Fruit fly (Drosophila melanogaster) whole organism, prepupa: ENCODE measurements around the gene Eip75B.

Experiments
- CG10631 ChIP-seq: fragments of 200-800 bp; sonication (Bioruptor generic); optimal IDR thresholded peaks from 2 replicates; lab custom pipeline; 2016; ENCODE audit warnings: missing biosample characterization, missing genetic modification characterization
- CG10669 ChIP-seq: fragments of 200-800 bp; sonication (Bioruptor generic); optimal IDR thresholded peaks from 3 replicates; lab custom pipeline; 2018; ENCODE audit warnings: missing biosample characterization, mild to moderate bottlenecking, missing genetic modification characterization, moderate library complexity
- CG11762 ChIP-seq: fragments of 200-800 bp; sonication (Bioruptor generic); optimal IDR thresholded peaks from 3 replicates; lab custom pipeline; 2016; ENCODE audit warnings: missing biosample characterization, missing genetic modification characterization; ENCODE audit not compliant: insufficient read depth
- CG11902 ChIP-seq: fragments of 200-800 bp; sonication (Bioruptor generic); optimal IDR thresholded peaks from 3 replicates; lab custom pipeline; 2016; ENCODE audit warnings: missing biosample characterization, missing genetic modification characterization
- CG1621 ChIP-seq: fragments of 200-800 bp; sonication (Bioruptor generic); optimal IDR thresholded peaks from 3 replicates; lab custom pipeline; 2018; ENCODE audit warnings: missing biosample characterization, mild to moderate bottlenecking, missing genetic modification characterization
- CG3032 ChIP-seq: fragments of 200-800 bp; optimal IDR thresholded peaks from 2 replicates; lab custom pipeline; 2019; ENCODE audit warnings: missing biosample characterization, mild to moderate bottlenecking, missing genetic modification characterization, moderate library complexity
- CG31627 ChIP-seq: fragments of 200-800 bp; sonication (Bioruptor generic); optimal IDR thresholded peaks from 3 replicates; lab custom pipeline; 2016; ENCODE audit warnings: missing biosample characterization, missing genetic modification characterization
- CG34406 ChIP-seq: fragments of 200-800 bp; sonication (Bioruptor generic); optimal IDR thresholded peaks from 3 replicates; lab custom pipeline; 2016; ENCODE audit warnings: missing biosample characterization, missing genetic modification characterization
- CG3919 ChIP-seq: fragments of 200-800 bp; sonication (Bioruptor generic); optimal IDR thresholded peaks from 3 replicates; lab custom pipeline; 2016; ENCODE audit warnings: missing biosample characterization, missing genetic modification characterization
- CG4318 ChIP-seq: fragments of 200-800 bp; sonication (Bioruptor generic); optimal IDR thresholded peaks from 3 replicates; lab custom pipeline; 2017; ENCODE audit warnings: missing biosample characterization, mild to moderate bottlenecking, missing genetic modification characterization
- CG6163 ChIP-seq: fragments of 200-800 bp; sonication (Bioruptor generic); IDR thresholded peaks from 3 replicates; pipeline ENCODE4 v1.3.6; 2022; ENCODE audit warnings: missing biosample characterization, missing genetic modification characterization
- CG6276 ChIP-seq: fragments of 200-800 bp; sonication (Bioruptor generic); optimal IDR thresholded peaks from 2 replicates; lab custom pipeline; 2017; ENCODE audit warnings: missing biosample characterization, mild to moderate bottlenecking, missing genetic modification characterization
- CG6792 ChIP-seq: fragments of 200-800 bp; sonication (Bioruptor generic); optimal IDR thresholded peaks from 3 replicates; lab custom pipeline; 2016; ENCODE audit warnings: missing biosample characterization, missing genetic modification characterization
- CG6808 ChIP-seq: fragments of 200-800 bp; sonication (Bioruptor generic); optimal IDR thresholded peaks from 3 replicates; lab custom pipeline; 2017; ENCODE audit warnings: missing biosample characterization, missing genetic modification characterization, mild to moderate bottlenecking, moderate library complexity, missing genetic modification reagents
- CG6854 ChIP-seq: fragments of 200-800 bp; sonication (Bioruptor generic); optimal IDR thresholded peaks from 2 replicates; lab custom pipeline; 2017; ENCODE audit warnings: missing biosample characterization, mild to moderate bottlenecking, missing genetic modification characterization
- CG8119 ChIP-seq: fragments of 200-800 bp; sonication (Bioruptor generic); IDR thresholded peaks from 3 replicates; pipeline ENCODE4 v1.3.6; 2022; ENCODE audit warnings: missing biosample characterization, missing genetic modification characterization
- CG8632 ChIP-seq: fragments of 200-800 bp; sonication (Bioruptor generic); optimal IDR thresholded peaks from 3 replicates; lab custom pipeline; 2016; ENCODE audit warnings: missing biosample characterization, missing genetic modification characterization
- Eip75B ChIP-seq: fragments of 200-800 bp; sonication (Bioruptor generic); optimal IDR thresholded peaks from 3 replicates; lab custom pipeline; 2016; ENCODE audit warnings: missing biosample characterization, missing genetic modification characterization
- Eip78C ChIP-seq: fragments of 200-800 bp; sonication (Bioruptor generic); peaks from one replicate; lab custom pipeline; 2016; ENCODE audit warnings: missing biosample characterization, missing genetic modification characterization
- Eip93F ChIP-seq: fragments of 200-800 bp; sonication (Bioruptor generic); optimal IDR thresholded peaks from 2 replicates; lab custom pipeline; 2016; ENCODE audit warnings: missing biosample characterization, mild to moderate bottlenecking, missing genetic modification characterization
- Gug ChIP-seq: fragments of 200-800 bp; sonication (Bioruptor generic); IDR thresholded peaks from 2 replicates; pipeline ENCODE4 v1.3.6; 2022; ENCODE audit warnings: missing biosample characterization, missing genetic modification characterization
- Hr38 ChIP-seq: sonication (Bioruptor generic); optimal IDR thresholded peaks from 2 replicates; lab custom pipeline; 2016; ENCODE audit warnings: missing biosample characterization, missing genetic modification characterization
- Hr39 ChIP-seq: fragments of 200-800 bp; sonication (Bioruptor generic); optimal IDR thresholded peaks from 2 replicates; lab custom pipeline; 2016; ENCODE audit warnings: missing biosample characterization, missing genetic modification characterization
- Hr4 ChIP-seq: fragments of 200-800 bp; sonication (Bioruptor generic); optimal IDR thresholded peaks from 3 replicates; lab custom pipeline; 2016; ENCODE audit warnings: missing biosample characterization, missing genetic modification characterization
- Met ChIP-seq: fragments of 200-800 bp; sonication (Bioruptor generic); optimal IDR thresholded peaks from 3 replicates; lab custom pipeline; 2016; ENCODE audit warnings: missing biosample characterization, missing genetic modification characterization
- OdsH ChIP-seq: fragments of 200-800 bp; sonication (Bioruptor generic); optimal IDR thresholded peaks from 3 replicates; lab custom pipeline; 2016; ENCODE audit warnings: missing biosample characterization, missing genetic modification characterization
- Sox102F ChIP-seq: fragments of 200-800 bp; sonication (Bioruptor generic); optimal IDR thresholded peaks from 2 replicates; lab custom pipeline; 2016; ENCODE audit warnings: missing biosample characterization, mild to moderate bottlenecking, missing genetic modification characterization
- Sox14 ChIP-seq: fragments of 200-800 bp; sonication (Bioruptor generic); optimal IDR thresholded peaks from 3 replicates; lab custom pipeline; 2016; ENCODE audit warnings: missing biosample characterization, missing genetic modification characterization
- Sox15 ChIP-seq: fragments of 200-800 bp; sonication (Bioruptor generic); optimal IDR thresholded peaks from 3 replicates; lab custom pipeline; 2016; ENCODE audit warnings: missing biosample characterization, missing genetic modification characterization
- acj6 ChIP-seq: fragments of 200-800 bp; sonication (Bioruptor generic); optimal IDR thresholded peaks from 3 replicates; lab custom pipeline; 2016; ENCODE audit warnings: missing biosample characterization, missing genetic modification characterization
- cyc ChIP-seq: fragments of 200-800 bp; sonication (Bioruptor generic); optimal IDR thresholded peaks from 3 replicates; lab custom pipeline; 2016; ENCODE audit warnings: missing biosample characterization, missing genetic modification characterization
- dac ChIP-seq: fragments of 200-800 bp; sonication (Bioruptor generic); optimal IDR thresholded peaks from 2 replicates; lab custom pipeline; 2017; ENCODE audit warnings: missing biosample characterization, mild to moderate bottlenecking, missing genetic modification characterization
- fd59A ChIP-seq: fragments of 200-800 bp; sonication (Bioruptor generic); optimal IDR thresholded peaks from 2 replicates; lab custom pipeline; 2017; ENCODE audit warnings: missing biosample characterization, mild to moderate bottlenecking, missing genetic modification characterization, missing genetic modification reagents
- fkh ChIP-seq: fragments of 200-800 bp; sonication (Bioruptor generic); optimal IDR thresholded peaks from 3 replicates; lab custom pipeline; 2017; ENCODE audit warnings: missing biosample characterization, mild to moderate bottlenecking, missing genetic modification characterization, moderate library complexity
- net ChIP-seq: fragments of 200-800 bp; sonication (Bioruptor generic); optimal IDR thresholded peaks from 3 replicates; lab custom pipeline; 2016; ENCODE audit warnings: missing biosample characterization, missing genetic modification characterization
- salr ChIP-seq, 2 experiments: fragments of 200-800 bp; sonication (Bioruptor generic); optimal IDR thresholded peaks; 3 replicates each; lab custom pipeline; 2016 to 2018; ENCODE audit warnings: missing biosample characterization in 2 of 2, missing genetic modification characterization in 2 of 2, mild to moderate bottlenecking in 1 of 2
- spab ChIP-seq: fragments of 200-800 bp; sonication (Bioruptor generic); optimal IDR thresholded peaks from 2 replicates; lab custom pipeline; 2017; ENCODE audit warnings: missing biosample characterization, mild to moderate bottlenecking, missing genetic modification characterization, missing genetic modification reagents
- ss ChIP-seq, 2 experiments: fragments of 200-800 bp; sonication (Bioruptor generic); optimal IDR thresholded peaks; 2 replicates in 1 of 2; 3 replicates in 1 of 2; lab custom pipeline; 2017 to 2018; ENCODE audit warnings: mild to moderate bottlenecking in 2 of 2, missing biosample characterization in 2 of 2, missing genetic modification characterization in 2 of 2, moderate library complexity in 1 of 2
- svp ChIP-seq: fragments of 200-800 bp; sonication (Bioruptor generic); peaks from one replicate; lab custom pipeline; 2016; ENCODE audit warnings: missing biosample characterization, missing genetic modification characterization
- topi ChIP-seq: fragments of 200-800 bp; sonication (Bioruptor generic); optimal IDR thresholded peaks from 3 replicates; lab custom pipeline; 2016; ENCODE audit warnings: missing biosample characterization, missing genetic modification characterization
- vri ChIP-seq: fragments of 200-800 bp; sonication (Bioruptor generic); optimal IDR thresholded peaks from 3 replicates; lab custom pipeline; 2016; ENCODE audit warnings: missing biosample characterization, mild to moderate bottlenecking, missing genetic modification characterization

The Eip75B gene

DNA sequence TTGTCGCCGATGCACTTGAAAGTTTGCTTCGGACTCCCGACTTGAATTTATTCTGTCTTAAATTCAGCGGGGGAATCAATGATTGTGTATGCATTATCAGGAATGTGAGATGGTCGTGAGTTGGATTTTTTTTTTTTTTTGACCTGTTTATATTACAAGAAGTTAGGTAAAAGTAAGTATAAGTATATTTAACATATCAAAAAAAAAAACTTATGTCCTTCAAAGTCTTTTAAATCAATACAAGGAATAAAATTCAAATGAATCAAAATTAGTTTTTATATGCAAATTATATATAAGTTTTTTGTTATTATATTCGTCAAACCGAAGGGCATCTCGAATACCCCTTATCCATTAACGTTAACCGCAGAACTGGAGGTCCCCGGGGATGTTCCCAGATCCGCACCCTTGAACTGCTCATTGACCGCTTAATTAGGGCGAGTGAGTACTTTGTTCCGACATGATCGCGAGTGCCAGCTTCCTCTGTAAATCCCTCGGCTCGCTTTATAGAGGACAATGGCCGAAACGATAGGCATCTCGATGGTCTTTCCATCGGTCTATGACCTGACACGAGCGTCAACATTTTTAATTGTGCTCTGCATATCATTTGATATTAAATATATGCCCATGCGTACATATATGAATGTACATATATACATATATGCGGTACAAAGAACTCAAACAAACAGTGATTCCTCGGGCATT, 137.8 kb downstream of the Eip75B start (continued):
- peak; percentile 49 for TF ChIP-seq CG3919 (GFP tag; lab: Kevin White, UChicago)
- TF ChIP-seq Hr38 (GFP tag; lab: Kevin White, UChicago), result no peak
- TF ChIP-seq CG3032 (tag; lab: Kevin White, UChicago), result peak; percentile 60
- TF ChIP-seq CG4318, result no peak
- TF ChIP-seq Eip75B (GFP tag; lab: Kevin White, UChicago), result peak; percentile 30
- TF ChIP-seq cyc (GFP tag; lab: Kevin White, UChicago), result peak; percentile 8
- peak; percentile 62 for TF ChIP-seq spab (GFP tag; lab: Kevin White, UChicago)
- TF ChIP-seq OdsH (GFP tag; lab: Kevin White, UChicago), result peak; percentile 56
- no peak for TF ChIP-seq CG6276
- TF ChIP-seq acj6, result peak; percentile 52
- no peak for TF ChIP-seq CG8119 (GFP tag; lab: Robert Waterston, UW)

DNA sequence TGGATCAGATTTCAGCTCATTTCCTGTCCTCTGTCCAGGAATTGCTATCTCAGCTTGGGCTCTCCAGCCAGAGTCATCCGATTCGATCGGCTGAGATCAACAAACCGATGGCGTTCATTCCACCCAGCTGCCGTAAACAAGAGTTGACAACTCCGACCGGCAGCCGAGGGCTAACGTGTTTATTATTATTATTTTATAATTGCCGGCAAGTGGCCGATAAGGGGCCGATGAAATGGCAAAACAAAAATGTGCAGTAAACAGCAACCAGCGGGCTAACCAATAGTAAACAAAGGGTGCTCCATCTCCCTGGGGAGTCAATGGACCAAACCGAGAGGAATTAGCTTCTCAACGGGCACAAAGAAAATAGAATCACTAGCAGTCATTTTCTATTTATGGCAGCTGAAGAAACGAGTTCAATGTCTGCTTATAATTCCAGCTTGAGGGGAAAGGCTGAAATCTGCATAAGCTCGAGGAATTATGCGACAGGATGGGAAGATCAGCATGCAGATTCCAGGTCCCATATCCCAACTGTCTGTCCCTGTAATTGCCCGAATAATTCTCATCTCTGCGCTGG, 139.2 kb downstream of the Eip75B start:
- TF ChIP-seq CG6163 (GFP tag; lab: Robert Waterston, UW) (0 out of 3 replicates have a peak, but pooled peaks have one; percentile 10), salr (GFP tag; optimal IDR thresholded peaks at IDR 0.05; lab: Kevin White, UChicago) (no peak), CG10631 (GFP tag; lab: Kevin White, UChicago) (no peak), CG3032 (tag; lab: Kevin White, UChicago) (no peak), topi (no peak), dac (GFP tag; lab: Kevin White, UChicago) (no peak), Eip78C (peak; percentile 58), CG31627 (GFP tag; lab: Kevin White, UChicago) (peak; percentile 4), CG10669 (GFP tag; lab: Kevin White, UChicago) (peak; percentile 23), Hr4 (GFP tag; lab: Kevin White, UChicago) (no peak), Sox102F (GFP tag; lab: Kevin White, UChicago) (no peak), CG6854 (no peak), CG1621 (tag; lab: Kevin White, UChicago) (no peak), net (GFP tag; lab: Kevin White, UChicago) (no peak), cyc (GFP tag; lab: Kevin White, UChicago) (no peak), Hr39 (no peak), Met (peak; percentile 2), svp (GFP tag; lab: Kevin White, UChicago) (peak; percentile 80), acj6 (no peak), Gug (no peak), ss (GFP tag; optimal IDR thresholded peaks at IDR 0.05; lab: Kevin White, UChicago) (peak in 1 of 2 experiments; percentile 21), vri (GFP tag; lab: Kevin White, UChicago) (peak; percentile 76), Eip93F (GFP tag; lab: Kevin White, UChicago) (peak; percentile 11), fd59A (no peak), CG8119 (GFP tag; lab: Robert Waterston, UW) (0 out of 3 replicates have a peak, but pooled peaks have one; percentile 32), CG6808 (GFP tag; lab: Kevin White, UChicago) (peak; percentile 27), Sox14 (GFP tag; lab: Kevin White, UChicago) (peak; percentile 6)

DNA sequence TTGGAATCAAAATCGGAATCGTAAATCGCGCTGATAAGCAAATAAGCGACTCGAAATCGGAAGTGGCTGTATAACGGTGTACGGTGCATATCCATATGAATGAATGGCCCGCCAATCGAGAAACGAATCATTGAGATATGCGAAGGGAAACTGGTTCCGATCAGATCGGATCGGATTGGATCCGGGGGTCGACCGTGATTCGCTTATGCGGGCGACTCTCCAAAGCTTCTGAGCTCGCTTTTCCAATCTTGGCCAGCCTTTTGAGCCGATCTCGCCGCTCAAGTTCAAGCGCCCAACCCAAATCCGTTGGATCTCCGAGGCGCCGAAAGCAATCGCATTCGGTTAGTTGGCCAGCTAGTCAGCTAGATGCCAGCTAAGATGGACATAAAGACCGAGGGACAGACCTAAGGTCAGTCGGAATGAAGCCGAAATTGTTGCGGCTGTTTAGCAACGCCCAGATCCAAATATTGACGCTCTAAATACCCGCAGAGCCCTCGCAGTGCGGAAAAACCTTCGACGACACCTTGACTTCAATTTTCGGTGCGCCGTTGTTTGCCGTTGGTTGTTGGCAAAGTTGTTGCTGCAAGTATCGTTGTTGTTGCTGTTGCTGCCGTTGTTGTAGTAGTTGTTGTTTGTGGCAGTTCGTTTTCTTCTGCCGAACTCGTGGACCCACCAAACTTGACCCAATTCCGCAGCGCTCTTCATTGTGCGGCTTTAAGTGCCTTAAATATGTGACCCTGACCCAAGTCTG, 140.3 kb downstream of the Eip75B start:
- no peak for TF ChIP-seq CG6792 (GFP tag; lab: Kevin White, UChicago)
- TF ChIP-seq CG11762 (GFP tag; lab: Kevin White, UChicago), result no peak
- TF ChIP-seq CG8632 (GFP tag; lab: Kevin White, UChicago), result no peak
- TF ChIP-seq CG34406 (GFP tag; lab: Kevin White, UChicago), result no peak
- no peak for TF ChIP-seq Sox102F (GFP tag; lab: Kevin White, UChicago)
- TF ChIP-seq Sox15 (GFP tag; lab: Kevin White, UChicago), result no peak
- TF ChIP-seq fkh (GFP tag; lab: Kevin White, UChicago), result peak; percentile 4
- peak; percentile 8 for TF ChIP-seq Eip78C
- TF ChIP-seq net (GFP tag; lab: Kevin White, UChicago), result no peak
- TF ChIP-seq cyc (GFP tag; lab: Kevin White, UChicago), result no peak
- TF ChIP-seq svp (GFP tag; lab: Kevin White, UChicago), result peak; percentile 55
- TF ChIP-seq Hr39, result no peak
- TF ChIP-seq CG11902 (GFP tag; lab: Kevin White, UChicago), result no peak
